Worm (Caenorhabditis elegans): ENCODE measurements around the gene nspc-3.

DNA sequence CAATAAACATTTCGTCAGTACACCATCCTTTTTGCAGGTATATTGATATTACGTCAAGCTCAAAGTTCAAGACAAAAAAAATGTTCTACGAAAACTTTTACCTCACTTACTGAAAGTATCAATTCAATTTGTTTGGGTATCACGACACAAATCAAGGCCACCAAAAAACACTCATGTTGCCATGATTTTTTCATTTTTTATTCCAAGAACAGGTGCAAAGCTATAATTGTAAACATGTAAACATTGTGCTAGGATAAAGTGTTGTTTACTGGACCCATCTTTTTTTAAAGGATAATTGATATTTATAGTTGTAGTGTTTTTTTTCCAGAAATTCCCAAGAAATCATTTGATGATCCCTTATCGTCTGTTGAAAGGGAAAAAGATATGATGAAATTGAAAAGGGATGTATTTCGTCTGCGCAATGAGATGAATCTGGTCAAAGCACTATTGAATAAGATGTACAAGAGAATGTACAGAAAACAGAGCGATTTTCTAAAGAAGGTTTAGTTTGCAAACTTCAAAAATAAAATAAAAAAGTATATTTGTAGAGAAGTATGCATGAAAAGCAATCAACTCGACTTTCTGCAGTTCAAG lies 46.0 kb downstream of the nspc-3 start:
- TF ChIP-seq flt-1 (GFP tag; IDR thresholded peaks at IDR 0.05) (no peak), ets-7 (tag; optimal IDR thresholded peaks at IDR 0.05) (no peak), pes-1 (GFP tag; IDR thresholded peaks at IDR 0.05) (no peak), hmg-4 (GFP tag; optimal IDR thresholded peaks at IDR 0.05) (no peak), ceh-13 (GFP tag; optimal IDR thresholded peaks at IDR 0.05) (no peak), ama-1 (optimal IDR thresholded peaks at IDR 0.05) (no peak), ceh-36 (tag; optimal IDR thresholded peaks at IDR 0.05) (no peak)

Measured in whole organism, early embryonic.